Worm (Caenorhabditis elegans) whole organism, mixed stage, embryonic: ENCODE results near the gene zip-7.

ENCODE experiments used
- M03D4.4 ChIP-seq: sonication (generic microtip); optimal IDR thresholded peaks from 2 replicates; lab custom pipeline; 2017; ENCODE audit warnings: mild to moderate bottlenecking, missing genetic modification characterization, missing compliant biosample characterization
- bed-3 ChIP-seq: fragments of 200-800 bp; sonication (Bioruptor generic); optimal IDR thresholded peaks from 3 replicates; lab custom pipeline; 2018; ENCODE audit warnings: mild to moderate bottlenecking, missing genetic modification characterization, moderate library complexity, missing compliant biosample characterization
- blmp-1 ChIP-seq: fragments of 150-350 bp; optimal IDR thresholded peaks from 2 replicates; lab custom pipeline; 2014; ENCODE audit warnings: missing biosample characterization, missing genetic modification characterization
- ceh-39 ChIP-seq: fragments of 150-350 bp; optimal IDR thresholded peaks from 2 replicates; lab custom pipeline; 2014; ENCODE audit warnings: missing biosample characterization, missing genetic modification characterization
- ceh-43 ChIP-seq: fragments of 200-800 bp; sonication (Bioruptor generic); optimal IDR thresholded peaks from 2 replicates; lab custom pipeline; 2018; ENCODE audit warnings: mild to moderate bottlenecking, missing genetic modification characterization, moderate library complexity, missing compliant biosample characterization
- ceh-83 ChIP-seq: fragments of 200-800 bp; sonication (Bioruptor generic); optimal IDR thresholded peaks from 2 replicates; lab custom pipeline; 2018; ENCODE audit warnings: mild to moderate bottlenecking, missing genetic modification characterization, missing compliant biosample characterization
- ces-1 ChIP-seq: fragments of 150-350 bp; optimal IDR thresholded peaks from 2 replicates; lab custom pipeline; 2014; ENCODE audit warnings: missing biosample characterization, missing genetic modification reagents, missing genetic modification characterization
- cnd-1 ChIP-seq: fragments of 200-800 bp; sonication (Bioruptor generic); optimal IDR thresholded peaks from 2 replicates; lab custom pipeline; 2018; ENCODE audit warnings: mild to moderate bottlenecking, missing genetic modification characterization, missing compliant biosample characterization
- drap-1 ChIP-seq: fragments of 200-800 bp; sonication (Bioruptor generic); optimal IDR thresholded peaks from 3 replicates; lab custom pipeline; 2018; ENCODE audit warnings: mild to moderate bottlenecking, missing genetic modification characterization, missing compliant biosample characterization
- elt-1 ChIP-seq: sonication (generic microtip); optimal IDR thresholded peaks from 2 replicates; lab custom pipeline; 2017; ENCODE audit warnings: missing genetic modification characterization, mild to moderate bottlenecking, missing compliant biosample characterization, antibody characterized with exemption, moderate library complexity, borderline replicate concordance; ENCODE audit not compliant: insufficient read depth
- elt-3 ChIP-seq: fragments of 150-350 bp; optimal IDR thresholded peaks from 2 replicates; lab custom pipeline; 2014; ENCODE audit warnings: missing biosample characterization, missing genetic modification characterization
- flh-1 ChIP-seq: fragments of 200-800 bp; sonication (Bioruptor generic); optimal IDR thresholded peaks from 2 replicates; lab custom pipeline; 2018; ENCODE audit warnings: mild to moderate bottlenecking, missing genetic modification characterization, moderate library complexity, missing compliant biosample characterization
- ham-2 ChIP-seq: fragments of 200-800 bp; sonication (Bioruptor generic); optimal IDR thresholded peaks from 2 replicates; lab custom pipeline; 2018; ENCODE audit warnings: mild to moderate bottlenecking, missing genetic modification characterization, missing compliant biosample characterization
- hlh-1 ChIP-seq: fragments of 150-350 bp; optimal IDR thresholded peaks from 2 replicates; lab custom pipeline; 2014; ENCODE audit warnings: missing biosample characterization, missing genetic modification reagents, missing genetic modification characterization
- lin-13 ChIP-seq: fragments of 150-350 bp; optimal IDR thresholded peaks from 2 replicates; lab custom pipeline; 2014; ENCODE audit warnings: missing biosample characterization, missing genetic modification characterization
- lin-32 ChIP-seq: fragments of 200-800 bp; sonication (Bioruptor generic); optimal IDR thresholded peaks from 2 replicates; lab custom pipeline; 2018; ENCODE audit warnings: mild to moderate bottlenecking, missing genetic modification characterization, missing compliant biosample characterization
- lsy-2 ChIP-seq: fragments of 150-350 bp; optimal IDR thresholded peaks from 2 replicates; lab custom pipeline; 2014; ENCODE audit warnings: missing biosample characterization, missing genetic modification characterization
- mab-5 ChIP-seq: fragments of 150-350 bp; optimal IDR thresholded peaks from 2 replicates; lab custom pipeline; 2014; ENCODE audit warnings: missing biosample characterization, missing genetic modification characterization
- mep-1 ChIP-seq: fragments of 150-350 bp; optimal IDR thresholded peaks from 2 replicates; lab custom pipeline; 2017; ENCODE audit warnings: missing biosample characterization, missing genetic modification reagents, missing genetic modification characterization, inconsistent platforms
- mls-2 ChIP-seq: sonication (generic microtip); optimal IDR thresholded peaks from 2 replicates; lab custom pipeline; 2016; ENCODE audit warnings: mild to moderate bottlenecking, missing genetic modification characterization, moderate library complexity, missing compliant biosample characterization
- nhr-12 ChIP-seq: fragments of 150-350 bp; optimal IDR thresholded peaks from 2 replicates; lab custom pipeline; 2014; ENCODE audit warnings: missing biosample characterization, missing genetic modification characterization
- nhr-2 ChIP-seq: fragments of 150-350 bp; optimal IDR thresholded peaks from 2 replicates; lab custom pipeline; 2014; ENCODE audit warnings: missing biosample characterization, missing genetic modification characterization
- nhr-237 ChIP-seq: fragments of 150-350 bp; optimal IDR thresholded peaks from 2 replicates; lab custom pipeline; 2014; ENCODE audit warnings: missing biosample characterization, missing genetic modification characterization
- nhr-28 ChIP-seq: fragments of 150-350 bp; optimal IDR thresholded peaks from 2 replicates; lab custom pipeline; 2014; ENCODE audit warnings: missing biosample characterization, missing genetic modification characterization
- nhr-76 ChIP-seq: sonication (generic microtip); optimal IDR thresholded peaks from 2 replicates; lab custom pipeline; 2017; ENCODE audit warnings: missing biosample characterization, missing genetic modification characterization
- pha-4 ChIP-seq: fragments of 150-350 bp; optimal IDR thresholded peaks from 2 replicates; lab custom pipeline; 2018; ENCODE audit warnings: missing biosample characterization, missing genetic modification reagents, missing genetic modification characterization
- sem-2 ChIP-seq: fragments of 200-800 bp; sonication (Bioruptor generic); optimal IDR thresholded peaks from 2 replicates; lab custom pipeline; 2018; ENCODE audit warnings: mild to moderate bottlenecking, missing genetic modification characterization, missing compliant biosample characterization
- snpc-4 ChIP-seq: fragments of 150-350 bp; optimal IDR thresholded peaks from 2 replicates; lab custom pipeline; 2014; ENCODE audit warnings: missing biosample characterization, missing genetic modification characterization
- sptf-1 ChIP-seq: sonication (generic microtip); optimal IDR thresholded peaks from 2 replicates; lab custom pipeline; 2017; ENCODE audit warnings: mild to moderate bottlenecking, missing genetic modification characterization, moderate library complexity, missing compliant biosample characterization
- tbx-8 ChIP-seq: fragments of 200-800 bp; sonication (Bioruptor generic); optimal IDR thresholded peaks from 2 replicates; lab custom pipeline; 2018; ENCODE audit warnings: mild to moderate bottlenecking, missing genetic modification characterization, moderate library complexity, missing compliant biosample characterization
- unc-120 ChIP-seq: sonication (generic microtip); optimal IDR thresholded peaks from 2 replicates; lab custom pipeline; 2017; ENCODE audit warnings: missing genetic modification characterization, missing compliant biosample characterization; ENCODE audit not compliant: poor library complexity, severe bottlenecking
- unc-39 ChIP-seq: fragments of 150-350 bp; optimal IDR thresholded peaks from 2 replicates; lab custom pipeline; 2014; ENCODE audit warnings: missing biosample characterization, missing genetic modification characterization
- unc-62 ChIP-seq: fragments of 150-350 bp; optimal IDR thresholded peaks from 2 replicates; lab custom pipeline; 2014; ENCODE audit warnings: missing biosample characterization, missing genetic modification reagents, missing genetic modification characterization
- zip-8 ChIP-seq: fragments of 150-350 bp; optimal IDR thresholded peaks from 2 replicates; lab custom pipeline; 2014; ENCODE audit warnings: missing biosample characterization, missing genetic modification characterization
- ztf-11 ChIP-seq: fragments of 150-350 bp; optimal IDR thresholded peaks from 2 replicates; lab custom pipeline; 2014; ENCODE audit warnings: missing biosample characterization, missing genetic modification characterization

The zip-7 gene

DNA sequence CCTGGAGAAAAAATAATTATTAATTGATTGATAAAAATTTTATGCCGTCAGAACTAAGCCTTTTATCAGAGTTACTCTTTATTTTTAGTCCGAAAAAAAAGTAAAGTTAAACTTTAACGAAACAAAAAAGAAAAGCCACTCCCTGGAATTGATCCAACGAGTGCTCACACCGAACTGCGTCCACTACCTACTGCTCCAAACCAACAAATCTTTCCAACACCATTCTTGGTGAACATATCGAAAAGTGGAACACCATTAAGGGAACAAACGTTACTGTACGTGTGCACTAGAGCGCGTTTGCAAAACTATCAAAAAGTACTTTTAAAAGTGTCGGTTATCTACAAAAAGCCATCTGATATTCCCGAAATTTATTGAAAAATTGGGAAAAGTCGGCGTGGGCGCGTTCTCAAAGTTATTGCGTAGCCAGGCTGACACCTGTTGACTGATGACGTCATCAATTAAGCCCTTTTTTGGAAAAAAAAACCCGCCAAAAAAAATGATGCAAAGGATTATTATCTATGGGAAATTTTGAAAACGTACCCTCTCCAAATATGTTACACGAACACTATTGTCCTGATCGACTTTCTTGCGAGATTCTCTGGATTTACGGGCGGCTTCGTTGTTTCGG, 1.8 kb downstream of the zip-7 start:
- peak; percentile 99 for TF ChIP-seq zip-8 (tag; lab: Kevin White, UChicago)
- TF ChIP-seq nhr-76 (tag; lab: Kevin White, UChicago): no peak
- TF ChIP-seq cnd-1 (tag; lab: Kevin White, UChicago): peak; percentile 23

- TF ChIP-seq lsy-2 (tag; lab: Kevin White, UChicago): peak; percentile 19
- TF ChIP-seq sem-2 (GFP tag; lab: Kevin White, UChicago): no peak
Observed at ce11 chrIV:16503049-16503448, 2.4 kb downstream of the zip-7 start.

DNA sequence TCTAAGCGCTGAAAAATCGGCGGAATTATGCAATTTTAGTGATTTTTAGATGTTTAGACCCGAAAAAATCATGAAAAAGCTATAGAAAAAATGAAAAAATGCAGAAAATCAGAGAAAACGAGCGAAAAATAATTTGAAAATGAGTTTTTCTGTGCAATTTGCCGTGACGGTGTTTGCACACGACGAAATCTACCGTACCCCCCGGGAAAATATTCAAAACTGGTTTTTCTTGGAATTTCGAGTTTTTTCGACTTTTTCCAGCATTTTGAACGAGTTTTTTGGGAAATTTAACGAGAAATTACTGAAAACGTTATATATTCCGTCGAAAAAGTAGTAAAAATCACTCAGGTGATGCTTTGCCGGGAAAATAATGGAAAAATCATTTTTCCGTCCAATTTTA, 3.1 kb downstream of the zip-7 start:
- TF ChIP-seq unc-120 (tag; lab: Kevin White, UChicago) (no peak), mab-5 (no peak), M03D4.4 (tag; lab: Kevin White, UChicago) (no peak), elt-1 (tag; lab: Kevin White, UChicago) (no peak), lsy-2 (tag; lab: Kevin White, UChicago) (no peak), ceh-83 (no peak), mep-1 (tag; lab: Kevin White, UChicago) (no peak), nhr-12 (tag; lab: Kevin White, UChicago) (no peak), nhr-237 (tag; lab: Kevin White, UChicago) (no peak), pha-4 (tag; lab: Kevin White, UChicago) (no peak), lin-32 (GFP tag; lab: Kevin White, UChicago) (no peak), ceh-43 (GFP tag; lab: Kevin White, UChicago) (no peak)

DNA sequence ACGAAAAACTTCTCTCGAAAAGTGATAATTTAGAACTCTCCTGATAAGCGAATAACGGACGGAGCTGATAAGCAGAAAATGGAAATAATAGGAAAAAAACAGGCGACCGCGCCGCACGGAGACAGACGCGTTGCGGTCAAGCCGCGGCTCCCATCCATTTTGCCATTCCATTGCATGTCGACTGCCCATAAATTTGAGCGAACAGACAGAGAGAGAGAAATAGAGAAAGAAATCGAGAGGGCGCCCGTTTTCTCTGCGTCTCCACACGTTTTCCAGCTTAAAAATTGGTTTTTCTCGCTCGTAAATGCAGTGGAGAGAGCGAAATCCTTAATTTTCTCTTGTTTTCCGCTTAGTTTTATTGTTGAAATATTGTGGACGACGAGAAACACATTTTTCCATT, 3.6 kb downstream of the zip-7 start:
- peak; percentile 36 for TF ChIP-seq unc-62 (GFP tag; lab: Kevin White, UChicago)
- peak; percentile 16 for TF ChIP-seq pha-4 (tag; lab: Kevin White, UChicago)
- TF ChIP-seq blmp-1 (tag; lab: Kevin White, UChicago): no peak
- peak; percentile 15 for TF ChIP-seq unc-120 (tag; lab: Kevin White, UChicago)
- TF ChIP-seq ces-1 (GFP tag; lab: Kevin White, UChicago): peak; percentile 82
- no peak for TF ChIP-seq hlh-1 (tag; lab: Kevin White, UChicago)
- TF ChIP-seq, all 35 proteins: peak for 4

- TF ChIP-seq nhr-12 (tag; lab: Kevin White, UChicago) (no peak), snpc-4 (no peak), nhr-28 (no peak), tbx-8 (no peak), elt-3 (tag; lab: Kevin White, UChicago) (no peak), drap-1 (GFP tag; lab: Kevin White, UChicago) (no peak), hlh-1 (tag; lab: Kevin White, UChicago) (peak; percentile 30), nhr-237 (tag; lab: Kevin White, UChicago) (peak; percentile 67), unc-120 (tag; lab: Kevin White, UChicago) (peak; percentile 91), M03D4.4 (tag; lab: Kevin White, UChicago) (peak; percentile 68), blmp-1 (tag; lab: Kevin White, UChicago) (peak; percentile 17), lsy-2 (tag; lab: Kevin White, UChicago) (peak; percentile 13), lin-13 (tag; lab: Kevin White, UChicago) (no peak), nhr-76 (tag; lab: Kevin White, UChicago) (no peak), zip-8 (tag; lab: Kevin White, UChicago) (no peak), bed-3 (no peak), ztf-11 (tag; lab: Kevin White, UChicago) (no peak), pha-4 (tag; lab: Kevin White, UChicago) (peak; percentile 27), nhr-2 (no peak), cnd-1 (tag; lab: Kevin White, UChicago) (no peak), flh-1 (GFP tag; lab: Kevin White, UChicago) (no peak), sptf-1 (tag; lab: Kevin White, UChicago) (peak; percentile 49), ces-1 (GFP tag; lab: Kevin White, UChicago) (peak; percentile 96), mep-1 (tag; lab: Kevin White, UChicago) (no peak), lin-32 (GFP tag; lab: Kevin White, UChicago) (no peak), elt-1 (tag; lab: Kevin White, UChicago) (peak; percentile 73), ceh-43 (GFP tag; lab: Kevin White, UChicago) (no peak), unc-62 (GFP tag; lab: Kevin White, UChicago) (peak; percentile 97), sem-2 (GFP tag; lab: Kevin White, UChicago) (no peak), mab-5 (peak; percentile 70), ham-2 (GFP tag; lab: Kevin White, UChicago) (peak; percentile 39), ceh-39 (tag; lab: Kevin White, UChicago) (peak; percentile 1), unc-39 (tag; lab: Kevin White, UChicago) (no peak), ceh-83 (no peak), mls-2 (tag; lab: Kevin White, UChicago) (peak; percentile 44)
Observed at ce11 chrIV:16498031-16498442, 7.4 kb downstream of the zip-7 start.
